Fruit fly (Drosophila melanogaster) S2 (cell line): ENCODE measurements around the gene CG32647.
A peak's percentile ranks its signal among the peaks of the same experiment; 100 is the strongest.

Experiments
- CG8478 ChIP-seq: fragments of >200 bp; optimal IDR thresholded peaks from 2 replicates; lab custom pipeline; 2018
- CTCF ChIP-seq, 2 experiments: fragments of >200 bp; optimal IDR thresholded peaks; 2 replicates each; lab custom pipeline; 2018

The CG32647 gene

dm6 chrX:12744026-12744688, 40.6 kb downstream of the CG32647 start, which contains the start of gene CG4004:
TSS of gene CG4004 (plus strand) at chrX:12744212.
- TF ChIP-seq CG8478 (lab: Kevin White, UChicago) (no peak), CTCF (optimal IDR thresholded peaks at IDR 0.05; lab: Kevin White, UChicago) (no peak)

- TF ChIP-seq CG8478 (lab: Kevin White, UChicago) (no peak), CTCF (optimal IDR thresholded peaks at IDR 0.05; lab: Kevin White, UChicago) (no peak)
These were observed 41.5 kb downstream of the CG32647 start for dm6 chrX:12743296-12743695.

dm6 chrX:12742651-12743020, 42.1 kb downstream of the CG32647 start:
- TF ChIP-seq CTCF (optimal IDR thresholded peaks at IDR 0.05; lab: Kevin White, UChicago) (no peak), CG8478 (lab: Kevin White, UChicago) (no peak)

DNA sequence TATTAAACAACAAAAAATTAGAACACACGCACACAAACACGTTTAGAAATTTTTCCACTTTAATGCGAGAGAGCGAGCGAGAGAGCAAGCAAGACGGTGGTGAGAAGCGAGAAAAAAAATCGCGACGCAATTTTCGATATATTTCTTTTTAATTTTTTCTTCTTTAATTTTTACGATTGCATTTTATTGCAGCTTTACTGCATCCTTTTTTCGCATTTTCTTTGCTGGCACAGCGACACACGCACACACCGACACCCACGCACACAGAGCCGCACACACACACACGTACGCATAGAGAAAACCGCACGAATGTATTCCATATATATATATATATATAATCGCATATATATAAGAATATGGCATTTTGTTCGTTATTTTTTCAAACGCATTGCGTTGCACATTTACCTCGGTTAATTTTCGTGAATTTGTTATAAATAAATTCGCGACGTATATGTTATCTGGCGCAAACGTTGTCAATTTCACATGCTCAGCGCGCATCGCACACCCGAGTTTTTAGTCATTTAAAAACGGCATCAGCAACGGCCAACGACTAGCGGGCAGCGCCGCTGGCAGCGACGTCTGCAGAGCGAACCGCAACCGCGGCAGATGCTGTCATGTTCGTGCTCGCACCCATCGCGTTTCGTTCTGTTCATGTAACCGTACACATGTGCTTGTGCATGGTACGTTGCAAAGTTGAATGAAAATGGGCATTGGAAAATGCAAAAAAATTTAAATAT, 42.7 kb downstream of the CG32647 start, which contains the start of gene Smr:
Smr (minus strand) TSS at position 705 of the 737 bp plus-strand sequence.
- no peak for TF ChIP-seq CTCF (optimal IDR thresholded peaks at IDR 0.05; lab: Kevin White, UChicago)
- TF ChIP-seq CG8478 (lab: Kevin White, UChicago) = no peak

DNA sequence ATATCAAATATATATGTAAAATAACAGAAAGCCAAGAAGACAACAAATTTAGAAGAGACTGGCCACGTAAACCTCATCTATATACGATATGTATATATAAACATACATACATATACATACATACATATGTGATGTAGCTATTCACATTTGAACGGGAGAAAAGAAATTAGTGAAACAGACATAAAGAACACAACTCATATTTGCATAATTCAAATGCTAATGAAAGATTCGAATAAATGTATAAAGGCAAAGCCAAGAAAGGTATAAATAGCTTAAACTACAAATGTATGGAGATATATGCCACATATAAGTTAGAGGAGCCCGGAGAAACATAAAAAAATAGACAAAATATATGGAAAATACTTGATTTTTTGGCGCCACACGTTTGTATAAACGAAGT, 44.3 kb downstream of the CG32647 start:
- TF ChIP-seq CG8478 (lab: Kevin White, UChicago) = no peak
- TF ChIP-seq CTCF (optimal IDR thresholded peaks at IDR 0.05; lab: Kevin White, UChicago) = no peak

- no peak for TF ChIP-seq CTCF (optimal IDR thresholded peaks at IDR 0.05; lab: Kevin White, UChicago)
- TF ChIP-seq CG8478 (lab: Kevin White, UChicago) = no peak
These were observed 45.0 kb downstream of the CG32647 start for dm6 chrX:12739789-12740188.

DNA sequence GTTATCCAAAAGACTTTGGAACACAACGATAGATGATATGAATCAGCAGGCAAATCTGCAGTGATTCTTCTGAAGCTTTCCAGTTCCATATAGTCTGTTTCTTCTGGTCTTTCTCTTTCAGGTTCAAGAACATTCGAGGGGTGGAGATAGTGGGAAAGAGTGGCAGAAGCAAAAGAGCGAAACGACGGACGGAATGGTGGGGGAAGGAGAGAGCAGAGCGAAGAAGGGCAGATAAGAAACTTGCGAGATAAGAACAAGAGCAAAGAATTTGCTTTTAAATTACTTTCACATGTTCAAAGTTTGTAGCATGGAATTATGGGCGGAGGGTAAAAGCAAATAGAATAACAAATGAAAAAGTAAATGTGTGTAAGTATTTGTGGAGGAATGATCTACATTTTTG, 45.7 kb downstream of the CG32647 start:
- TF ChIP-seq CTCF (optimal IDR thresholded peaks at IDR 0.05; lab: Kevin White, UChicago) (no peak), CG8478 (lab: Kevin White, UChicago) (no peak)

DNA sequence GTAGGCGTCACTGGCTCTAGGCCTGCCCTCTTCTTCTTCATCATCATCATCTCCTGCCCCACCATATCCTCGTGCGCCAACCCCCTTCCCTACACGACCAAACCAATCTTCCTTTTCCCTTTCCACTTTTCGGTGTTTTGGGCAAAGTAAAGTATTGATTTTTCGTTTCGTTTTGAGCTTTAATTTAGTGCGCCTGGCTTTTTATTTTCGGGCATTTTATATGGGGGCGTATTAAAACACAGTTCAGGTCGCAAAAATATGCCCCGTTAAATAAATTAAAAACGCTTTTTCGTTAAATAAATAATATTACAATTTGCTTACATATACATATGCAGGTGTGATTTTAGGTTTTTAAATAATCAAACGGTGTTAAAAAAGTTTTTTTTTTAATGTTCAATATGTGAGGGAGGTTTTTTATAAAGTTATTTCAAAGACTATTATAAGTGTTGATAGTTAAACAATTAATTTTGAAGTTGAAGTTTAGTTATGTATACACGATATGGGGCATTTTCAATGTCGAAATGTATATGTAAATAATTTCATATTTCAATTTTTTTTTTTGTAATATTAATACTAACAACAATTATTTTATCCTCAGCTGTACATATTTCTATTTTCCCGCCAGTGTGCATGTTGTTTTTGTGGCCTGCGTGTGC, 46.9 kb downstream of the CG32647 start:
- TF ChIP-seq CTCF (optimal IDR thresholded peaks at IDR 0.05; lab: Kevin White, UChicago) (no peak), CG8478 (lab: Kevin White, UChicago) (no peak)

DNA sequence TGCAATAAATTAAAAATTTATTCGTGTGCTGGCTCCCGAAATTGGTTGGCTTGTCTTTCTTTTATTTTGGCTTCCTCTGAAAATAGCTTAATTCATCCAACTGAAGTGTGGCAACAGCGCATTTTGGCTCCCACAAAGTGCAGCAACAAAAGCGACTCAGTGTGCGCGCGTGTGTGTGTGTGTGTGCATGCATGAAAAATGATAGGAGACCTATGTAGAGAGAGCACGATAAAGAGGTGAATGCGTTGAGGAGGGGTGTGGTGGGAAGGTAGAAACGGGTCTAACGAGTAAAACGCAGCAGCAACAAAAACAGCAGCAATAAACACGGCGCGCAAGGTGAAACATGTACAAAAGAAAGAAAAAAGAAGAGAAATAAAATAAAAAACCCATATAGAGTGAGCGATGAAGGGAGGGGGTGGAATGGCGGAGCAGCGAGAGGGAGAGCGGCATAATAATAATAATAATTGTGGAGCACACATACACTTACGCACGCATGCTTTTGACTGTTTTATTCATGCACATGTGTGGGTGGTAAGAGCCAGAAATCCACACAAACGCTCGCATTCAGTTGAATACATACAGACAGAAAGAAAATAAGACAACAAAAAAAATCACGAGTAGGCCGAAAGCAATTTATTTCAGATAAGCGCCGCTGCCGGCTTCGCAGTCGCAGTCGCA, 47.6 kb downstream of the CG32647 start:
- TF ChIP-seq CG8478 (lab: Kevin White, UChicago) = no peak
- no peak for TF ChIP-seq CTCF (optimal IDR thresholded peaks at IDR 0.05; lab: Kevin White, UChicago)

DNA sequence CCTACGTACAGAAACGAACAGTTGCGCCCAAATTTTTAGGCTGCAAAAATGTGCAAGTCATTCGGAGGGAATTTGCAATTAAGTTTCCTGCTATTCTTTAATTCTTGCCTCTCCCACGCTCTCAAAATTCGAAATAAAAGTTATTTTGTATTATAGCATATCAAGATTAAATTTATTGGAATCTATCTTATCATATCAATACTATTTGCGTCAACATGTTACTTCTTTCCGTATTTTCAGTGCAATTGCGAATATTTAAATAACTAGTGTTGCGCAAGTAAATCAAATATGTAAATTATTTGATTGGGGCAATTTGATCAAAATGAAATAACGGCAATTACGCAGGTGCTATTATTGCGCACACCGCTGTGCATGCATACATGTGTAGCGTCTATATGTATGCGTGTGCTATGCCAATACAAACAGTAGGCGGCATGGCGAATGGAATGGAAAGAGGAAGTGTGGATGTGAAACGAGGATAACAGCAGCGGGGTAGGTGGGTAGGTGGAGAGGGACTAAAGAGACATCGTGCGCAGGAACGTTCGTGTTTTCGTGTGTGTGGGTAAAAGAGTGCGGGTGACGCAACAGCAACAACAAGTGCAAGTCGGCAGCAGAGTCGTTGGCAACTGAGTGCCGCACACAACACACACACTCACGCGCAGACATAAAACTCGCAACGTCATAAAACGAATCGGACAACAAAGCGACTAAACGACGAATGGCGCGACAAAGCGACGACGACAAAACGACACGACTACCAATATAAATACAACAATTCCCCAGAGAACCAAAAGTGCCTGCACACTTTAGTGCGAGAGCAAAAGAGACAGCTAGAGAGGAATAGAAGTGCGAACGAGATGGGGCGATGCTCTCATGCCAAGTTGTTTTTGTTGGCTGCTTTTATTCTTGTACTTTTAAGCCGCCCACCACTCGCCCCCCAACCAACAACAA, 49.0 kb downstream of the CG32647 start:
- TF ChIP-seq CG8478 (lab: Kevin White, UChicago) (no peak), CTCF (optimal IDR thresholded peaks at IDR 0.05; lab: Kevin White, UChicago) (no peak)

DNA sequence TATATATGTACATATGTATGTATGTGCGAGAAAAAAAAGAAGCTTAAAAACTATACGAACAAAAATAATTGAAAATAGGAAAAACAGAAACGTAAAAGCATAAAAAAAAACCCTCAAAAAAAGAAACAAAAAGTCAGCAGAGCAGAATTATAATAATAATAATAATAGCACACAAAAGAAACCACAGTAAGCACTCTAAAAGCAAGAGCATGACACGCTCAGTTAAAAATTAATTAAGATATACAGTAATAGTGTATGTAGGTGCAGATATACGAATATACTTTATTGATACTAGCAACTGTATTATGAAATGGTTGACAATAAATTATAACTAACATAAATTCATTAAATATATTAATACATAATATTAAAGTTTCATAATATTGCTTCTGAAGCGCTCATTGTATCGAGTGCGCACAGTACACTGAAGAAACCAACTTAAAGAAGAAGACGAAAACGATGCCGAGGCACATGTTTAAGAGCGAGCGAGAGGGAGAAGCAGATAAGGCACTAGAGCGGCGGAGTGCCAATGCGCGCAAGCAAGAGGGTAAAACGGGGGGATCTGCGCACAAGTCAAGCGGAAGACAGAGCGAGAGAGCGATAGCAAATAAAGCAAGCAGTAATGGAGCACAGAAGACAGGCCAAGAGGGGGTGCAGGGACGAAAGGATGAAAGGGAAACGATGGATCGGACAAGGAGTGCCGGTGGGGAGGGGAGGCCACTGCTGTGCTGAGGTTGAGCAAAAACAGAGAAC, 49.9 kb downstream of the CG32647 start:
- TF ChIP-seq CTCF (optimal IDR thresholded peaks at IDR 0.05; lab: Kevin White, UChicago) (peak in 1 of 2 experiments; percentile 32), CG8478 (lab: Kevin White, UChicago) (peak; percentile 69)

DNA sequence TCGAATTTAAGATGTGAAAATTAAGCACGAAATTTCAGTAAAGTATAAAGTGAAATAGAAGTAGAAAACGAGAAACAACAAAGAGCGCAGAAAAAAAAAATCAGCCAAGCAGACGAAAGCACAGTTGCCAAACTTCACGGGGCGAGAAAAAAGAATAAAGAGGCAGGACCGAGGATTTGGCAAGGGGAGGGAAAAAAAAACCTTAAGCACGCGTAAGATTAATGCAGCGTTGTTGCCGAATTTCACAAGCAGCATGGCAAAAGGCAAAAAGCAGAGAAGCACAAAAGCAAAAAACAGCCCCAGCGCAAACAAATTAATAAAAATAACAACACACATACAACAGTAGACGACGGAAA, 50.4 kb downstream of the CG32647 start:
- TF ChIP-seq CG8478 (lab: Kevin White, UChicago) (no peak), CTCF (optimal IDR thresholded peaks at IDR 0.05; lab: Kevin White, UChicago) (no peak)

- TF ChIP-seq CTCF (optimal IDR thresholded peaks at IDR 0.05; lab: Kevin White, UChicago) = no peak
- no peak for TF ChIP-seq CG8478 (lab: Kevin White, UChicago)
These were observed 51.0 kb downstream of the CG32647 start for dm6 chrX:12733770-12734189.
